Worm (Caenorhabditis elegans) whole organism, L4 larva: ENCODE measurements around the gene Y6D1A.2.

Experiments
- F49E8.2 ChIP-seq: sonication (generic microtip); optimal IDR thresholded peaks from 2 replicates; lab custom pipeline; 2016; ENCODE audit warnings: missing compliant biosample characterization, mild to moderate bottlenecking, missing genetic modification characterization, borderline replicate concordance
- T20F7.1 ChIP-seq: fragments of 200-800 bp; sonication (Bioruptor generic); optimal IDR thresholded peaks from 2 replicates; lab custom pipeline; 2018; ENCODE audit warnings: mild to moderate bottlenecking, missing genetic modification characterization, missing compliant biosample characterization
- fkh-10 ChIP-seq: fragments of 150-350 bp; optimal IDR thresholded peaks from 2 replicates; lab custom pipeline; 2014; ENCODE audit warnings: missing biosample characterization, missing genetic modification reagents, missing genetic modification characterization
- jun-1 ChIP-seq: fragments of 150-350 bp; optimal IDR thresholded peaks from 2 replicates; lab custom pipeline; 2014; ENCODE audit warnings: missing biosample characterization, missing genetic modification reagents, missing genetic modification characterization
- mdl-1 ChIP-seq, 2 experiments: fragments of 150-350 bp in 1 of 2; sonication (generic microtip) in 1 of 2; optimal IDR thresholded peaks; 2 replicates each; lab custom pipeline; 2014 to 2017; ENCODE audit warnings: missing biosample characterization in 2 of 2, missing genetic modification characterization in 2 of 2
- nhr-237 ChIP-seq: sonication (generic microtip); optimal IDR thresholded peaks from 2 replicates; lab custom pipeline; 2017; ENCODE audit warnings: missing biosample characterization, missing genetic modification characterization
- nhr-28 ChIP-seq: fragments of 150-350 bp; optimal IDR thresholded peaks from 2 replicates; lab custom pipeline; 2014; ENCODE audit warnings: missing biosample characterization, missing genetic modification characterization
- pha-4 ChIP-seq, 2 experiments: fragments of 150-350 bp in 1 of 2; fragments of 200-800 bp in 1 of 2; sonication (Bioruptor generic) in 1 of 2; IDR thresholded peaks in 1 of 2; optimal IDR thresholded peaks in 1 of 2; 2 replicates each; pipeline versions ENCODE4 v1.3.6 to Lab custom; 2014 to 2022; ENCODE audit warnings: missing genetic modification characterization in 2 of 2, missing genetic modification reagents in 2 of 2, missing biosample characterization in 1 of 2, missing compliant biosample characterization in 1 of 2
- snpc-4 ChIP-seq: fragments of 150-350 bp; optimal IDR thresholded peaks from 2 replicates; lab custom pipeline; 2014; ENCODE audit warnings: missing biosample characterization, missing genetic modification characterization
- zag-1 ChIP-seq: fragments of 150-350 bp; optimal IDR thresholded peaks from 2 replicates; lab custom pipeline; 2014; ENCODE audit warnings: missing biosample characterization, missing genetic modification characterization

ce11 chrII:11832475-11832874 is 12.8 kb upstream of the Y6D1A.2 start, which contains the start of gene clec-144:
- TF ChIP-seq jun-1 (tag; lab: Kevin White, UChicago) = no peak
- TF ChIP-seq zag-1 = no peak
- no peak for TF ChIP-seq snpc-4 (tag; lab: Kevin White, UChicago)
- TF ChIP-seq pha-4 (GFP tag; IDR thresholded peaks at IDR 0.05; lab: Robert Waterston, UW) = no peak
- TF ChIP-seq pha-4 (tag; optimal IDR thresholded peaks at IDR 0.05; lab: Kevin White, UChicago) = no peak
- TF ChIP-seq nhr-237 (tag; lab: Kevin White, UChicago) = no peak
- no peak for TF ChIP-seq mdl-1 (tag; optimal IDR thresholded peaks at IDR 0.05; lab: Kevin White, UChicago)
- no peak for TF ChIP-seq T20F7.1
- no peak for TF ChIP-seq F49E8.2 (tag; lab: Kevin White, UChicago)
- no peak for TF ChIP-seq fkh-10 (GFP tag; lab: Kevin White, UChicago)
- TF ChIP-seq nhr-28 (tag; lab: Kevin White, UChicago) = no peak
